Worm (Caenorhabditis elegans) whole organism, L1 larva: ENCODE results near the gene idpc-1.
A peak's percentile ranks its signal among the peaks of the same experiment; 100 is the strongest.

Source experiments
- C04F5.9 ChIP-seq: sonication (generic microtip); optimal IDR thresholded peaks from 2 replicates; lab custom pipeline; 2016; ENCODE audit warnings: missing genetic modification characterization, missing compliant biosample characterization
- F16B12.6 ChIP-seq: fragments of 150-350 bp; optimal IDR thresholded peaks from 2 replicates; lab custom pipeline; 2014; ENCODE audit warnings: missing biosample characterization, missing genetic modification characterization
- Y116A8C.19 ChIP-seq: sonication (generic microtip); optimal IDR thresholded peaks from 2 replicates; lab custom pipeline; 2016; ENCODE audit warnings: missing compliant biosample characterization, missing genetic modification characterization, borderline replicate concordance
- ama-1 ChIP-seq: fragments of 150-350 bp; optimal IDR thresholded peaks from 2 replicates; lab custom pipeline; 2014
- blmp-1 ChIP-seq: fragments of 150-350 bp; optimal IDR thresholded peaks from 2 replicates; lab custom pipeline; 2014; ENCODE audit warnings: missing biosample characterization, missing genetic modification characterization
- ceh-8 ChIP-seq: fragments of 200-800 bp; sonication (Bioruptor generic); optimal IDR thresholded peaks from 2 replicates; lab custom pipeline; 2018; ENCODE audit warnings: mild to moderate bottlenecking, missing genetic modification characterization, moderate library complexity, missing compliant biosample characterization
- ceh-90 ChIP-seq: sonication (generic microtip); optimal IDR thresholded peaks from 2 replicates; lab custom pipeline; 2016; ENCODE audit warnings: missing genetic modification characterization, missing compliant biosample characterization
- efl-1 ChIP-seq, 4 experiments: fragments of 150-350 bp; optimal IDR thresholded peaks in 3 of 4; peaks in 1 of 4; 1 replicate in 1 of 4; 2 replicates in 3 of 4; lab custom pipeline; 2014; ENCODE audit warnings: missing biosample characterization in 2 of 4, missing genetic modification characterization in 2 of 4, missing genetic modification reagents in 2 of 4
- efl-3 ChIP-seq: fragments of 200-800 bp; sonication (Bioruptor generic); optimal IDR thresholded peaks from 2 replicates; lab custom pipeline; 2018; ENCODE audit warnings: mild to moderate bottlenecking, missing genetic modification characterization, missing compliant biosample characterization
- egl-13 ChIP-seq: sonication (generic microtip); optimal IDR thresholded peaks from 2 replicates; lab custom pipeline; 2016; ENCODE audit warnings: missing genotype, missing genetic modification reagents, missing genetic modification characterization, missing compliant biosample characterization
- elt-2 ChIP-seq: sonication (generic microtip); optimal IDR thresholded peaks from 2 replicates; lab custom pipeline; 2016; ENCODE audit warnings: missing genetic modification characterization, mild to moderate bottlenecking, inconsistent platforms, missing compliant biosample characterization, missing genetic modification reagents
- fos-1 ChIP-seq: fragments of 150-350 bp; optimal IDR thresholded peaks from 2 replicates; lab custom pipeline; 2014; ENCODE audit warnings: missing biosample characterization, missing genetic modification characterization
- grh-1 ChIP-seq: fragments of 200-800 bp; sonication (Bioruptor generic); IDR thresholded peaks from 2 replicates; pipeline ENCODE4 v1.3.6; 2022; ENCODE audit warnings: missing genetic modification reagents, missing genetic modification characterization, missing compliant biosample characterization
- hlh-4 ChIP-seq: sonication (generic microtip); optimal IDR thresholded peaks from 2 replicates; lab custom pipeline; 2016; ENCODE audit warnings: mild to moderate bottlenecking, missing genetic modification characterization, missing compliant biosample characterization
- hpl-2 ChIP-seq: fragments of 150-350 bp; optimal IDR thresholded peaks from 2 replicates; lab custom pipeline; 2014; ENCODE audit warnings: missing biosample characterization, missing genetic modification reagents, missing genetic modification characterization
- lin-35 ChIP-seq, 2 experiments: fragments of 150-350 bp; optimal IDR thresholded peaks; 2 replicates each; lab custom pipeline; 2014; ENCODE audit warnings: missing biosample characterization in 2 of 2, missing genetic modification characterization in 2 of 2, missing genetic modification reagents in 2 of 2
- lin-39 ChIP-seq: fragments of 150-350 bp; optimal IDR thresholded peaks from 2 replicates; lab custom pipeline; 2014; ENCODE audit warnings: missing biosample characterization, missing genetic modification reagents, missing genetic modification characterization
- mab-9 ChIP-seq: fragments of 200-800 bp; sonication (Bioruptor generic); IDR thresholded peaks from 2 replicates; pipeline ENCODE4 v1.3.6; 2022; ENCODE audit warnings: missing genetic modification reagents, missing genetic modification characterization, missing compliant biosample characterization
- mdl-1 ChIP-seq, 2 experiments: fragments of 150-350 bp; optimal IDR thresholded peaks; 2 replicates each; lab custom pipeline; 2014 to 2017; ENCODE audit warnings: missing biosample characterization in 2 of 2, missing genetic modification characterization in 2 of 2, inconsistent platforms in 1 of 2
- mef-2 ChIP-seq: fragments of 150-350 bp; optimal IDR thresholded peaks from 2 replicates; lab custom pipeline; 2014; ENCODE audit warnings: missing biosample characterization, missing genetic modification characterization
- nhr-71 ChIP-seq: sonication (generic microtip); optimal IDR thresholded peaks from 2 replicates; lab custom pipeline; 2016; ENCODE audit warnings: mild to moderate bottlenecking, missing genetic modification characterization, moderate library complexity, missing compliant biosample characterization
- nhr-76 ChIP-seq: sonication (generic microtip); optimal IDR thresholded peaks from 2 replicates; lab custom pipeline; 2017; ENCODE audit warnings: missing biosample characterization, missing genetic modification characterization
- nhr-77 ChIP-seq: fragments of 150-350 bp; optimal IDR thresholded peaks from 2 replicates; lab custom pipeline; 2014; ENCODE audit warnings: missing biosample characterization, missing genetic modification characterization
- nhr-90 ChIP-seq: sonication (generic microtip); optimal IDR thresholded peaks from 2 replicates; lab custom pipeline; 2016; ENCODE audit warnings: mild to moderate bottlenecking, missing genetic modification characterization, missing compliant biosample characterization; ENCODE audit not compliant: poor library complexity
- pag-3 ChIP-seq: sonication (generic microtip); optimal IDR thresholded peaks from 2 replicates; lab custom pipeline; 2017; ENCODE audit warnings: missing genetic modification characterization, mild to moderate bottlenecking, missing compliant biosample characterization, antibody characterized with exemption, borderline replicate concordance; ENCODE audit not compliant: insufficient read depth
- pax-3 ChIP-seq: fragments of 200-800 bp; sonication (Bioruptor generic); optimal IDR thresholded peaks from 2 replicates; lab custom pipeline; 2018; ENCODE audit warnings: mild to moderate bottlenecking, missing genetic modification characterization, moderate library complexity, missing compliant biosample characterization
- pqm-1 ChIP-seq: sonication (generic microtip); optimal IDR thresholded peaks from 3 replicates; lab custom pipeline; 2017; ENCODE audit warnings: missing biosample characterization, missing genetic modification characterization
- snpc-4 ChIP-seq: fragments of 150-350 bp; optimal IDR thresholded peaks from 2 replicates; lab custom pipeline; 2014; ENCODE audit warnings: missing biosample characterization, missing genetic modification characterization
- snu-23 ChIP-seq: sonication (generic microtip); optimal IDR thresholded peaks from 2 replicates; lab custom pipeline; 2016; ENCODE audit warnings: missing genetic modification characterization, missing compliant biosample characterization
- sox-4 ChIP-seq: sonication (generic microtip); optimal IDR thresholded peaks from 2 replicates; lab custom pipeline; 2016; ENCODE audit warnings: missing genetic modification characterization, missing compliant biosample characterization
- sptf-1 ChIP-seq: fragments of 150-350 bp; optimal IDR thresholded peaks from 2 replicates; lab custom pipeline; 2014; ENCODE audit warnings: missing biosample characterization, missing genetic modification characterization
- sup-37 ChIP-seq: fragments of 200-800 bp; sonication (Bioruptor generic); optimal IDR thresholded peaks from 2 replicates; lab custom pipeline; 2018; ENCODE audit warnings: mild to moderate bottlenecking, missing genetic modification characterization, missing compliant biosample characterization
- swsn-7 ChIP-seq: sonication (generic microtip); optimal IDR thresholded peaks from 2 replicates; lab custom pipeline; 2016; ENCODE audit warnings: missing genetic modification characterization, missing compliant biosample characterization
- tlp-1 ChIP-seq: fragments of 150-350 bp; optimal IDR thresholded peaks from 2 replicates; lab custom pipeline; 2014; ENCODE audit warnings: missing biosample characterization, missing genetic modification characterization
- unc-98 ChIP-seq: fragments of 200-800 bp; sonication (Bioruptor generic); IDR thresholded peaks from 2 replicates; pipeline ENCODE4 v1.3.6; 2022; ENCODE audit warnings: missing genetic modification characterization, missing compliant biosample characterization
- vab-15 ChIP-seq: sonication (generic microtip); optimal IDR thresholded peaks from 2 replicates; lab custom pipeline; 2017; ENCODE audit warnings: missing genotype, mild to moderate bottlenecking, missing genetic modification characterization, missing compliant biosample characterization
- xbp-1 ChIP-seq: sonication (generic microtip); optimal IDR thresholded peaks from 2 replicates; lab custom pipeline; 2016; ENCODE audit warnings: missing genetic modification characterization, missing compliant biosample characterization
- zip-4 ChIP-seq: fragments of 200-800 bp; sonication (Bioruptor generic); optimal IDR thresholded peaks from 2 replicates; lab custom pipeline; 2018; ENCODE audit warnings: mild to moderate bottlenecking, missing genetic modification characterization, moderate library complexity, missing compliant biosample characterization
- ztf-11 ChIP-seq, 2 experiments: sonication (generic microtip); optimal IDR thresholded peaks; 2 replicates each; lab custom pipeline; 2016 to 2017; ENCODE audit warnings: missing genetic modification characterization in 2 of 2, missing biosample characterization in 1 of 2, missing compliant biosample characterization in 1 of 2

Gene idpc-1

DNA sequence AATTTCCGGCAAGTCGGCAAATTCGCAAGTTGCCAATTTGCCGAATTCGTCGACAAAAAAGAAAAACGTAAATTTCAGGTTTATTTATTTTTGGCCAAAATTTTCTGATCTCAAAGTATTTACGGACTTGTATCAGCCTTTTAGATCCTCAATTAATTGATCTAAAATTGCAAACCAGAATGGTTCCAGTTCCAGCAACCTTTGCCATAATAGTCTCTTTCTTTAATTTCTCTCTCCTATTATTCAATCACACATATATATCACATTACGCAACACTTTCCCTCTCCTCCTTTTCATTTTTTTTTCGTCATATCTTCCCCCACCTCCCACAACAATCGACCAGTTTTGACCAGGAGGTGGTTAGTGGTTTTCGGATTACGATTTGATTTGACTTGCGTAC, 29.5 kb upstream of the idpc-1 start, which contains the start of gene Y47D3B.3:
Y47D3B.3 (plus strand) TSS at position 301 of the 400 bp plus-strand sequence.
- TF ChIP-seq blmp-1 (tag; lab: Kevin White, UChicago): peak; percentile 34
- no peak for TF ChIP-seq nhr-90 (tag; lab: Kevin White, UChicago)
- TF ChIP-seq mab-9: no peak
- TF ChIP-seq mef-2: no peak
- TF ChIP-seq swsn-7 (tag; lab: Kevin White, UChicago): no peak
- TF ChIP-seq ama-1: no peak
- TF ChIP-seq, all 84 proteins: peak for 1

- TF ChIP-seq efl-3 (GFP tag; lab: Kevin White, UChicago): no peak
- no peak for TF ChIP-seq ama-1
- TF ChIP-seq tlp-1 (tag; lab: Kevin White, UChicago): no peak
- TF ChIP-seq nhr-77: no peak
- no peak for TF ChIP-seq vab-15 (tag; lab: Kevin White, UChicago)
- TF ChIP-seq xbp-1 (tag; lab: Kevin White, UChicago): no peak
- TF ChIP-seq elt-2: no peak
- TF ChIP-seq zip-4: no peak
- no peak for TF ChIP-seq lin-39
- no peak for TF ChIP-seq ceh-90 (tag; lab: Kevin White, UChicago)
- TF ChIP-seq swsn-7 (tag; lab: Kevin White, UChicago): no peak
- TF ChIP-seq unc-98 (GFP tag; lab: Robert Waterston, UW): no peak
- TF ChIP-seq nhr-76 (tag; lab: Kevin White, UChicago): no peak
- TF ChIP-seq F16B12.6 (tag; lab: Kevin White, UChicago): no peak
- TF ChIP-seq lin-35 (GFP tag; optimal IDR thresholded peaks at IDR 0.05; lab: Kevin White, UChicago): no peak
- TF ChIP-seq pqm-1 (tag; lab: Kevin White, UChicago): no peak
- TF ChIP-seq, all 84 proteins: peak for 0
Observed at ce11 chrIII:11402717-11403116, 24.3 kb upstream of the idpc-1 start, which contains the start of gene Y47D3B.12. TSS of gene Y47D3B.12 (plus strand) at chrIII:11403017.

DNA sequence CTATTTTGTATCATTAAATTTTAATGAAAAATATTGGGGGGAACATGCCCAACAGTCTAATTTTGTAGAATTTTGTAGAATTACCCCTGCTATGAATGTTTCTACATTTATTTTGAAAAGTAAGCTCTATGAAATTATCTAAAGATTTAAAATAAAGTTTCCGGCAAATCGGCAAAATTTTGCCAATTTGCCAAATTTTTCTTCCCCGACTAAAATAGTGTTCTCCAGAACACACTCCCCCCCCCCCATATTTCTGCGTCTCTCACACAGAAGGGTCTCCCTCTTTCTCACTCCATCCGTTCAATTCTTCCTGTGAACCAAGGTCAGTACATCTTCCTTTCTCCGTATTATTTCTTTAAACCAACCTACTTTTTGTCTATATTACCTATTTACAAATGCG, 22.0 kb upstream of the idpc-1 start, which contains the start of gene Y47D3B.4:
Y47D3B.4 (plus strand) TSS at position 301 of the 400 bp plus-strand sequence.
- peak; percentile 19 for TF ChIP-seq blmp-1 (tag; lab: Kevin White, UChicago)
- no peak for TF ChIP-seq hpl-2 (GFP tag; lab: Kevin White, UChicago)
- TF ChIP-seq efl-1 (optimal IDR thresholded peaks at IDR 0.05; lab: Kevin White, UChicago): no peak
- TF ChIP-seq efl-1 (GFP tag; optimal IDR thresholded peaks at IDR 0.05 in 1 of 2; lab: Kevin White, UChicago): peak in 1 of 2 experiments; percentile 55

- TF ChIP-seq fos-1: no peak
- no peak for TF ChIP-seq hpl-2 (GFP tag; lab: Kevin White, UChicago)
- no peak for TF ChIP-seq lin-39
- TF ChIP-seq sox-4 (tag; lab: Kevin White, UChicago): no peak
- no peak for TF ChIP-seq sptf-1
- no peak for TF ChIP-seq ceh-90 (tag; lab: Kevin White, UChicago)
- TF ChIP-seq egl-13 (tag; lab: Kevin White, UChicago): no peak
- no peak for TF ChIP-seq sup-37 (GFP tag; lab: Kevin White, UChicago)
- TF ChIP-seq nhr-71: no peak
- TF ChIP-seq F16B12.6 (tag; lab: Kevin White, UChicago): no peak
- no peak for TF ChIP-seq C04F5.9 (tag; lab: Kevin White, UChicago)
Observed at ce11 chrIII:11410378-11410777, 16.6 kb upstream of the idpc-1 start, which contains the start of gene twk-31. TSS of gene twk-31 (plus strand) at chrIII:11410678.

ce11 chrIII:11419551-11419950, 7.5 kb upstream of the idpc-1 start:
- TF ChIP-seq snu-23 (GFP tag; lab: Kevin White, UChicago) (no peak), hlh-4 (tag; lab: Kevin White, UChicago) (no peak), pax-3 (tag; lab: Kevin White, UChicago) (no peak), ztf-11 (tag; optimal IDR thresholded peaks at IDR 0.05; lab: Kevin White, UChicago) (no peak), nhr-71 (no peak), Y116A8C.19 (tag; lab: Kevin White, UChicago) (no peak), snpc-4 (tag; lab: Kevin White, UChicago) (no peak), vab-15 (tag; lab: Kevin White, UChicago) (no peak), mdl-1 (tag; optimal IDR thresholded peaks at IDR 0.05; lab: Kevin White, UChicago) (no peak), ceh-8 (GFP tag; lab: Kevin White, UChicago) (no peak), hpl-2 (GFP tag; lab: Kevin White, UChicago) (no peak), pag-3 (tag; lab: Kevin White, UChicago) (no peak), ceh-90 (tag; lab: Kevin White, UChicago) (no peak), efl-3 (GFP tag; lab: Kevin White, UChicago) (no peak), grh-1 (GFP tag; lab: Robert Waterston, UW) (no peak)
